Fruit fly (Drosophila melanogaster): ENCODE measurements around the gene CG1571.
A peak's percentile ranks its signal among the peaks of the same experiment; 100 is the strongest.

The CG1571 gene

DNA sequence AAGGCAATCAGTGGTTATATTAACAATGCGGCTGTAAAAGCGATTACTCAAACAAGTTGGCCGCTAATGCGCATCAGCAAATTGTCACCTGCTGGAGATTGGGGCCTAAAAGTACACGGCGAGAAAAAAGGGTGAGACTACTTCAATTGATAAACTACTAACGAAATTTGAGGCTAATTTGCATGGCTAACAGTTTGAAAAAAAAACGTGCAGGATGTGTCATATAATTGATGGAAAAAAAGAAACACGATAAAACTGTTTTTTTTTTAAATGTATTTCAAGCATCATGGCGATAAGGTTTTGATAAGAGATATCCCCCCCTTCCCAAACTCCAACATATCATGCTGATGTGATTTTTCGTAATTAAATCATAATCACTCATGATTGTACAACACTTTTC lies 37.0 kb downstream of the CG1571 start (continued):
- TF ChIP-seq ken (GFP tag; IDR thresholded peaks at IDR 0.05) = no peak
- TF ChIP-seq CG14050 (GFP tag; IDR thresholded peaks at IDR 0.05) = no peak
- no peak for TF ChIP-seq HmgZ (tag; optimal IDR thresholded peaks at IDR 0.05)
- TF ChIP-seq fd3F (GFP tag; optimal IDR thresholded peaks at IDR 0.05) = peak; percentile 10
- no peak for TF ChIP-seq en (GFP tag; optimal IDR thresholded peaks at IDR 0.05)
- no peak for TF ChIP-seq twi (tag; optimal IDR thresholded peaks at IDR 0.05)
- TF ChIP-seq Dip3 (GFP tag; optimal IDR thresholded peaks at IDR 0.05) = peak; percentile 2
- 0 out of 2 replicates have a peak, but pooled peaks have one; percentile 14 for TF ChIP-seq ham (GFP tag; IDR thresholded peaks at IDR 0.05)
- TF ChIP-seq CG9797 (GFP tag; optimal IDR thresholded peaks at IDR 0.05) = no peak
- TF ChIP-seq Scr (GFP tag; IDR thresholded peaks at IDR 0.05; ENCODE audit: partially characterized antibody) = no peak
- no peak for TF ChIP-seq CG17328 (GFP tag; IDR thresholded peaks at IDR 0.05)
- TF ChIP-seq fd64A (GFP tag; optimal IDR thresholded peaks at IDR 0.05) = no peak
- TF ChIP-seq gt (GFP tag; IDR thresholded peaks at IDR 0.05) = no peak
- TF ChIP-seq BEAF-32 (GFP tag; optimal IDR thresholded peaks at IDR 0.05) = no peak
- no peak for TF ChIP-seq Bgb (GFP tag; IDR thresholded peaks at IDR 0.05; ENCODE audit: partially characterized antibody)
- no peak for TF ChIP-seq Max (GFP tag; optimal IDR thresholded peaks at IDR 0.05)
- TF ChIP-seq CG15011 (GFP tag; optimal IDR thresholded peaks at IDR 0.05) = peak; percentile 11
- TF ChIP-seq dmrt11E (tag; optimal IDR thresholded peaks at IDR 0.05) = no peak
- TF ChIP-seq CG11696 (GFP tag; IDR thresholded peaks at IDR 0.05) = no peak
- peak; percentile 37 for TF ChIP-seq D19B (GFP tag; optimal IDR thresholded peaks at IDR 0.05)
- TF ChIP-seq Bdp1 (GFP tag; optimal IDR thresholded peaks at IDR 0.05) = no peak
- no peak for TF ChIP-seq tll (GFP tag; optimal IDR thresholded peaks at IDR 0.05)
- TF ChIP-seq Vsx1 (GFP tag; optimal IDR thresholded peaks at IDR 0.05) = no peak
- TF ChIP-seq Spps (tag; optimal IDR thresholded peaks at IDR 0.05) = no peak
- TF ChIP-seq sob (GFP tag; IDR thresholded peaks at IDR 0.05) = no peak
- TF ChIP-seq CG17361 (GFP tag; IDR thresholded peaks at IDR 0.05) = no peak
- no peak for TF ChIP-seq CG7987 (GFP tag; optimal IDR thresholded peaks at IDR 0.05)
- TF ChIP-seq luna (GFP tag; optimal IDR thresholded peaks at IDR 0.05) = no peak
- peak; percentile 41 for TF ChIP-seq mam (GFP tag; optimal IDR thresholded peaks at IDR 0.05)
- TF ChIP-seq CG10462 (GFP tag; optimal IDR thresholded peaks at IDR 0.05) = no peak
- no peak for TF ChIP-seq zf30C (GFP tag; optimal IDR thresholded peaks at IDR 0.05)
- no peak for TF ChIP-seq sqz (GFP tag; optimal IDR thresholded peaks at IDR 0.05)
- TF ChIP-seq CG2889 (GFP tag; IDR thresholded peaks at IDR 0.05) = no peak
- TF ChIP-seq CG3847 (GFP tag; IDR thresholded peaks at IDR 0.05) = peak; percentile 45; the same call in 1 of the 2 replicates
- TF ChIP-seq Mad (GFP tag; optimal IDR thresholded peaks at IDR 0.05) = no peak
- no peak for TF ChIP-seq Dfd (GFP tag; optimal IDR thresholded peaks at IDR 0.05)
- TF ChIP-seq CG10321 (GFP tag; IDR thresholded peaks at IDR 0.05) = no peak
- TF ChIP-seq CG31365 (tag; optimal IDR thresholded peaks at IDR 0.05) = no peak
- peak; percentile 27 for TF ChIP-seq nau (GFP tag; optimal IDR thresholded peaks at IDR 0.05)
- TF ChIP-seq YL-1 (GFP tag; optimal IDR thresholded peaks at IDR 0.05) = no peak
- TF ChIP-seq CG10654 (GFP tag; optimal IDR thresholded peaks at IDR 0.05) = no peak
- no peak for TF ChIP-seq CG11247 (GFP tag; IDR thresholded peaks at IDR 0.05)
- TF ChIP-seq CG10959 (GFP tag; IDR thresholded peaks at IDR 0.05) = no peak
- TF ChIP-seq CG8089 (GFP tag; optimal IDR thresholded peaks at IDR 0.05) = no peak
- TF ChIP-seq CG15269 (tag; optimal IDR thresholded peaks at IDR 0.05) = peak; percentile 45
- no peak for TF ChIP-seq Stat92E (GFP tag; optimal IDR thresholded peaks at IDR 0.05)
- no peak for TF ChIP-seq aop (GFP tag; IDR thresholded peaks at IDR 0.05)
- TF ChIP-seq NFAT (GFP tag; IDR thresholded peaks at IDR 0.05) = 0 out of 2 replicates have a peak, but pooled peaks have one; percentile 3
- TF ChIP-seq TFAM (GFP tag; optimal IDR thresholded peaks at IDR 0.05) = no peak
- TF ChIP-seq CG2120 (GFP tag; optimal IDR thresholded peaks at IDR 0.05) = peak; percentile 55
- peak; percentile 6 for TF ChIP-seq CG17359 (tag; optimal IDR thresholded peaks at IDR 0.05)
